Fruit fly (Drosophila melanogaster) whole organism, embryonic: ENCODE data around the gene PolA1.

ENCODE experiments used
- ATbp ChIP-seq: fragments of 200-800 bp; sonication (Bioruptor generic); optimal IDR thresholded peaks from 2 replicates; lab custom pipeline; 2017; ENCODE audit warnings: missing biosample characterization, mild to moderate bottlenecking, missing genetic modification characterization, missing genetic modification reagents
- Antp ChIP-seq: fragments of 200-800 bp; sonication (Bioruptor generic); optimal IDR thresholded peaks from 3 replicates; lab custom pipeline; 2016; ENCODE audit warnings: missing biosample characterization, missing genetic modification characterization
- Bdp1 ChIP-seq: fragments of 200-800 bp; sonication (Bioruptor generic); optimal IDR thresholded peaks from 3 replicates; lab custom pipeline; 2016; ENCODE audit warnings: missing biosample characterization, missing genetic modification characterization
- CG10267 ChIP-seq: fragments of 200-800 bp; sonication (Bioruptor generic); optimal IDR thresholded peaks from 2 replicates; lab custom pipeline; 2018; ENCODE audit warnings: missing biosample characterization, mild to moderate bottlenecking, missing genetic modification characterization, moderate library complexity
- CG10431 ChIP-seq: fragments of 200-800 bp; sonication (Bioruptor generic); optimal IDR thresholded peaks from 3 replicates; lab custom pipeline; 2018; ENCODE audit warnings: missing biosample characterization, mild to moderate bottlenecking, missing genetic modification characterization
- CG10654 ChIP-seq: fragments of 200-800 bp; sonication (Bioruptor generic); optimal IDR thresholded peaks from 2 replicates; lab custom pipeline; 2016; ENCODE audit warnings: missing biosample characterization, missing genetic modification characterization
- CG11398 ChIP-seq: fragments of 200-800 bp; sonication (Bioruptor generic); optimal IDR thresholded peaks from 2 replicates; lab custom pipeline; 2016; ENCODE audit warnings: missing biosample characterization, missing genetic modification characterization
- CG12744 ChIP-seq: fragments of 200-800 bp; sonication (Bioruptor generic); optimal IDR thresholded peaks from 2 replicates; lab custom pipeline; 2016; ENCODE audit warnings: missing biosample characterization, missing genetic modification characterization
- CG12942 ChIP-seq: fragments of 200-800 bp; sonication (Bioruptor generic); optimal IDR thresholded peaks from 3 replicates; lab custom pipeline; 2016; ENCODE audit warnings: missing biosample characterization, missing genetic modification characterization
- CG13894 ChIP-seq: fragments of 200-800 bp; sonication (Bioruptor generic); optimal IDR thresholded peaks from 3 replicates; lab custom pipeline; 2018; ENCODE audit warnings: missing biosample characterization, mild to moderate bottlenecking, missing genetic modification characterization, moderate library complexity
- CG15011 ChIP-seq: fragments of 200-800 bp; sonication (Bioruptor generic); optimal IDR thresholded peaks from 3 replicates; lab custom pipeline; 2018; ENCODE audit warnings: missing biosample characterization, mild to moderate bottlenecking, missing genetic modification characterization
- CG1647 ChIP-seq: fragments of 200-800 bp; sonication (Bioruptor generic); optimal IDR thresholded peaks from 3 replicates; lab custom pipeline; 2016; ENCODE audit warnings: missing biosample characterization, missing genetic modification characterization
- CG16815 ChIP-seq: fragments of 200-800 bp; sonication (Bioruptor generic); optimal IDR thresholded peaks from 3 replicates; lab custom pipeline; 2017; ENCODE audit warnings: missing biosample characterization, mild to moderate bottlenecking, missing genetic modification characterization
- CG17568 ChIP-seq: fragments of 200-800 bp; sonication (Bioruptor generic); optimal IDR thresholded peaks from 2 replicates; lab custom pipeline; 2018; ENCODE audit warnings: missing biosample characterization, mild to moderate bottlenecking, missing genetic modification characterization, moderate library complexity
- CG17829 ChIP-seq: fragments of 200-800 bp; optimal IDR thresholded peaks from 2 replicates; lab custom pipeline; 2019; ENCODE audit warnings: missing biosample characterization, mild to moderate bottlenecking, missing genetic modification characterization, moderate library complexity
- CG18476 ChIP-seq: fragments of 200-800 bp; sonication (Bioruptor generic); optimal IDR thresholded peaks from 2 replicates; lab custom pipeline; 2016; ENCODE audit warnings: missing biosample characterization, mild to moderate bottlenecking, missing genetic modification characterization
- CG18599 ChIP-seq: fragments of 200-800 bp; sonication (Bioruptor generic); optimal IDR thresholded peaks from 3 replicates; lab custom pipeline; 2017; ENCODE audit warnings: missing biosample characterization, missing genetic modification characterization, mild to moderate bottlenecking, moderate library complexity, missing genetic modification reagents
- CG2889 ChIP-seq: fragments of 200-800 bp; sonication (Bioruptor generic); IDR thresholded peaks from 3 replicates; pipeline ENCODE4 v1.3.6; 2022; ENCODE audit warnings: missing biosample characterization, missing genetic modification characterization
- CG33557 ChIP-seq: fragments of 200-800 bp; sonication (Bioruptor generic); optimal IDR thresholded peaks from 2 replicates; lab custom pipeline; 2019; ENCODE audit warnings: missing biosample characterization, mild to moderate bottlenecking, missing genetic modification characterization, moderate library complexity
- CG6765 ChIP-seq: fragments of 200-800 bp; sonication (Bioruptor generic); optimal IDR thresholded peaks from 3 replicates; lab custom pipeline; 2017; ENCODE audit warnings: missing biosample characterization, mild to moderate bottlenecking, missing genetic modification characterization
- CG7745 ChIP-seq: fragments of 200-800 bp; sonication (Bioruptor generic); optimal IDR thresholded peaks from 2 replicates; lab custom pipeline; 2018; ENCODE audit warnings: missing biosample characterization, mild to moderate bottlenecking, missing genetic modification characterization, moderate library complexity
- CG8281 ChIP-seq: fragments of 200-800 bp; sonication (Bioruptor generic); optimal IDR thresholded peaks from 2 replicates; lab custom pipeline; 2018; ENCODE audit warnings: missing biosample characterization, mild to moderate bottlenecking, missing genetic modification characterization, moderate library complexity
- CG8359 ChIP-seq: fragments of 200-800 bp; sonication (Bioruptor generic); optimal IDR thresholded peaks from 2 replicates; lab custom pipeline; 2017; ENCODE audit warnings: missing biosample characterization, mild to moderate bottlenecking, missing genetic modification characterization, borderline replicate concordance
- Elba2 ChIP-seq: fragments of 200-800 bp; sonication (Bioruptor generic); optimal IDR thresholded peaks from 3 replicates; lab custom pipeline; 2016; ENCODE audit warnings: missing biosample characterization, missing genetic modification characterization
- H2.0 ChIP-seq: fragments of 200-800 bp; sonication (Bioruptor generic); IDR thresholded peaks from 2 replicates; pipeline ENCODE4 v1.3.6; 2022; ENCODE audit warnings: missing biosample characterization, missing genetic modification characterization
- HmgZ ChIP-seq: fragments of 200-800 bp; sonication (Bioruptor generic); optimal IDR thresholded peaks from 2 replicates; lab custom pipeline; 2018; ENCODE audit warnings: missing biosample characterization, mild to moderate bottlenecking, missing genetic modification characterization
- Kr ChIP-seq: fragments of 200-800 bp; sonication (Bioruptor generic); optimal IDR thresholded peaks from 2 replicates; lab custom pipeline; 2017; ENCODE audit warnings: missing biosample characterization, mild to moderate bottlenecking, missing genetic modification characterization
- Meics ChIP-seq: fragments of 200-800 bp; sonication (Bioruptor generic); optimal IDR thresholded peaks from 2 replicates; lab custom pipeline; 2017; ENCODE audit warnings: missing biosample characterization, mild to moderate bottlenecking, missing genetic modification characterization
- Mes4 ChIP-seq: fragments of 200-800 bp; sonication (Bioruptor generic); optimal IDR thresholded peaks from 2 replicates; lab custom pipeline; 2016; ENCODE audit warnings: missing biosample characterization, missing genetic modification characterization
- NC2β ChIP-seq: fragments of 200-800 bp; sonication (Bioruptor generic); optimal IDR thresholded peaks from 2 replicates; lab custom pipeline; 2016; ENCODE audit warnings: missing biosample characterization, missing genetic modification characterization
- Poxn ChIP-seq: fragments of 200-800 bp; sonication (Bioruptor generic); IDR thresholded peaks from 2 replicates; pipeline ENCODE4 v1.3.6; 2022; ENCODE audit warnings: missing biosample characterization, missing genetic modification characterization
- amos ChIP-seq: fragments of 200-800 bp; sonication (Bioruptor generic); IDR thresholded peaks from 2 replicates; pipeline ENCODE4 v1.3.6; 2022; ENCODE audit warnings: missing biosample characterization, missing genetic modification characterization; ENCODE audit not compliant: partially characterized antibody
- ash1 ChIP-seq: fragments of 200-800 bp; sonication (Bioruptor generic); optimal IDR thresholded peaks from 2 replicates; lab custom pipeline; 2018; ENCODE audit warnings: missing biosample characterization, mild to moderate bottlenecking, missing genetic modification characterization
- bsh ChIP-seq, 2 experiments: fragments of 200-800 bp; sonication (Bioruptor generic); optimal IDR thresholded peaks; 2 replicates each; lab custom pipeline; 2017 to 2018; ENCODE audit warnings: mild to moderate bottlenecking in 2 of 2, missing biosample characterization in 2 of 2, missing genetic modification characterization in 2 of 2, moderate library complexity in 1 of 2
- chm ChIP-seq: fragments of 200-800 bp; sonication (Bioruptor generic); IDR thresholded peaks from 2 replicates; pipeline ENCODE4 v1.3.6; 2022; ENCODE audit warnings: missing biosample characterization, missing genetic modification characterization
- chn ChIP-seq: fragments of 200-800 bp; sonication (Bioruptor generic); optimal IDR thresholded peaks from 2 replicates; lab custom pipeline; 2016; ENCODE audit warnings: missing biosample characterization, missing genetic modification characterization
- ci ChIP-seq: fragments of 200-800 bp; sonication (Bioruptor generic); IDR thresholded peaks from 3 replicates; pipeline ENCODE4 v1.3.6; 2022; ENCODE audit warnings: missing biosample characterization, missing genetic modification characterization
- cwo ChIP-seq: fragments of 200-800 bp; sonication (Bioruptor generic); optimal IDR thresholded peaks from 3 replicates; lab custom pipeline; 2017; ENCODE audit warnings: missing biosample characterization, missing genetic modification characterization, mild to moderate bottlenecking, moderate library complexity, missing genetic modification reagents
- ems ChIP-seq: fragments of 200-800 bp; sonication (Bioruptor generic); optimal IDR thresholded peaks from 3 replicates; lab custom pipeline; 2016; ENCODE audit warnings: missing biosample characterization, missing genetic modification characterization
- esg ChIP-seq: fragments of 200-800 bp; sonication (Bioruptor generic); conservative IDR thresholded peaks from 2 replicates; pipeline ENCODE4 v1.3.6; 2022; ENCODE audit warnings: missing biosample characterization, missing genetic modification characterization
- fd64A ChIP-seq: fragments of 200-800 bp; sonication (Bioruptor generic); optimal IDR thresholded peaks from 3 replicates; lab custom pipeline; 2018; ENCODE audit warnings: missing biosample characterization, mild to moderate bottlenecking, missing genetic modification characterization
- fd96Cb ChIP-seq: fragments of 200-800 bp; sonication (Bioruptor generic); optimal IDR thresholded peaks from 2 replicates; lab custom pipeline; 2018; ENCODE audit warnings: missing biosample characterization, mild to moderate bottlenecking, missing genetic modification characterization, moderate library complexity
- gsb-n ChIP-seq: fragments of 200-800 bp; sonication (Bioruptor generic); optimal IDR thresholded peaks from 3 replicates; lab custom pipeline; 2018; ENCODE audit warnings: missing biosample characterization, mild to moderate bottlenecking, missing genetic modification characterization
- gt ChIP-seq: fragments of 200-800 bp; sonication (Bioruptor generic); IDR thresholded peaks from 2 replicates; pipeline ENCODE4 v1.3.6; 2022; ENCODE audit warnings: missing biosample characterization, missing genetic modification characterization
- kah ChIP-seq: fragments of 200-800 bp; sonication (Bioruptor generic); optimal IDR thresholded peaks from 2 replicates; lab custom pipeline; 2018; ENCODE audit warnings: missing biosample characterization, mild to moderate bottlenecking, missing genetic modification characterization
- kni ChIP-seq: fragments of 200-800 bp; sonication (Bioruptor generic); optimal IDR thresholded peaks from 3 replicates; lab custom pipeline; 2017; ENCODE audit warnings: mild to moderate bottlenecking, missing biosample characterization, missing genetic modification reagents, missing genetic modification characterization
- slbo ChIP-seq: fragments of 200-800 bp; sonication (Bioruptor generic); IDR thresholded peaks from 2 replicates; pipeline ENCODE4 v1.3.6; 2022; ENCODE audit warnings: missing biosample characterization, missing genetic modification characterization
- so ChIP-seq: fragments of 200-800 bp; sonication (Bioruptor generic); IDR thresholded peaks from 3 replicates; pipeline ENCODE4 v1.3.6; 2022; ENCODE audit warnings: missing biosample characterization, missing genetic modification characterization
- usp ChIP-seq: fragments of >200 bp; optimal IDR thresholded peaks from 2 replicates; lab custom pipeline; 2017; ENCODE audit warnings: missing biosample characterization, missing genetic modification characterization
- yki ChIP-seq: fragments of >200 bp; optimal IDR thresholded peaks from 3 replicates; lab custom pipeline; 2018

PolA1 gene

dm6 chr3R:21632930-21633780, 38.4 kb downstream of the PolA1 start (continued):
- TF ChIP-seq esg (GFP tag; lab: Robert Waterston, UW) (no peak), CG6765 (peak; percentile 24), chm (GFP tag; lab: Robert Waterston, UW) (no peak), Poxn (GFP tag; lab: Robert Waterston, UW) (no peak), CG11398 (GFP tag; lab: Kevin White, UChicago) (no peak), CG13894 (tag; lab: Kevin White, UChicago) (no peak), CG33557 (peak; percentile 66), Bdp1 (GFP tag; lab: Kevin White, UChicago) (no peak), CG16815 (GFP tag; lab: Kevin White, UChicago) (no peak), Elba2 (no peak), CG10431 (GFP tag; lab: Kevin White, UChicago) (peak; percentile 63), CG2889 (GFP tag; lab: Robert Waterston, UW) (no peak), CG1647 (GFP tag; lab: Kevin White, UChicago) (no peak), cwo (peak; percentile 13), chn (GFP tag; lab: Kevin White, UChicago) (peak; percentile 29), gt (GFP tag; lab: Robert Waterston, UW) (no peak), kni (peak; percentile 52), Kr (GFP tag; lab: Kevin White, UChicago) (peak; percentile 14), ci (no peak), bsh (GFP tag; optimal IDR thresholded peaks at IDR 0.05; lab: Kevin White, UChicago) (peak in 1 of 2 experiments; percentile 71), Meics (GFP tag; lab: Kevin White, UChicago) (no peak), amos (GFP tag; lab: Robert Waterston, UW) (no peak), yki (lab: Kevin White, UChicago) (peak; percentile 78), HmgZ (tag; lab: Kevin White, UChicago) (no peak), NC2β (no peak), ATbp (GFP tag; lab: Kevin White, UChicago) (no peak), gsb-n (tag; lab: Kevin White, UChicago) (peak; percentile 58), CG8281 (tag; lab: Kevin White, UChicago) (no peak), CG12942 (no peak), CG18476 (peak; percentile 10), H2.0 (no peak), CG7745 (tag; lab: Kevin White, UChicago) (no peak), kah (GFP tag; lab: Kevin White, UChicago) (no peak), ash1 (no peak), CG8359 (GFP tag; lab: Kevin White, UChicago) (no peak), slbo (GFP tag; lab: Robert Waterston, UW) (no peak), CG10267 (tag; lab: Kevin White, UChicago) (peak; percentile 47), CG10654 (peak; percentile 4), CG12744 (GFP tag; lab: Kevin White, UChicago) (no peak), so (GFP tag; lab: Robert Waterston, UW) (no peak), CG15011 (GFP tag; lab: Kevin White, UChicago) (no peak), fd96Cb (tag; lab: Kevin White, UChicago) (peak; percentile 38), CG17568 (GFP tag; lab: Kevin White, UChicago) (no peak), ems (GFP tag; lab: Kevin White, UChicago) (no peak), CG18599 (GFP tag; lab: Kevin White, UChicago) (peak; percentile 6), Antp (GFP tag; lab: Kevin White, UChicago) (no peak), CG17829 (tag; lab: Kevin White, UChicago) (peak; percentile 54), usp (no peak), Mes4 (GFP tag; lab: Kevin White, UChicago) (no peak), fd64A (no peak)
